Worm (Caenorhabditis elegans): ENCODE measurements around the gene ZK180.8.

DNA sequence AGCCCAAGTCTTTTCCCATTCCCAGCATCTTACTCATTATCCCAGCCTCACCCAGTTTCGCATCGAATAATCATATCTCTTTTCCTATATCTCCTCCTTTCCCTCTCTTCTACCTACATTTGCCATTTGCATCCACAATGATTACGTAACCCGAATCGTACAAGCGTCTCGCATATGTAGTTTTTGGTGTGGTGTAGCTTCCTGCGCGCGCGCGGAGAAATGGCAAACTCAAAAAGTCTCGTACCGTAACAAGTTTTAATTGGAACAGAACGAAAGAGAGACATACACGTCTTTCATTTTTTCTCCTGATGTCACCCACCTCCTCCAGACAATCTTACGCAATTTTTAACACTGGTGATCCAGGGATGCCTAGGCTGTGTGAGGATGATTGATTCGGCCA, 14.5 kb upstream of the ZK180.8 start:
- TF ChIP-seq ztf-3 (GFP tag; optimal IDR thresholded peaks at IDR 0.05), result no peak
- TF ChIP-seq egl-18 (GFP tag; IDR thresholded peaks at IDR 0.05), result no peak
- TF ChIP-seq rec-8 (tag; optimal IDR thresholded peaks at IDR 0.05), result no peak
- TF ChIP-seq C17E4.6 (GFP tag; IDR thresholded peaks at IDR 0.05), result no peak
- no peak for TF ChIP-seq T26A5.8 (tag; optimal IDR thresholded peaks at IDR 0.05)
- TF ChIP-seq attf-3 (GFP tag; conservative IDR thresholded peaks at IDR 0.05), result no peak
- no peak for TF ChIP-seq Y79H2A.3 (GFP tag; conservative IDR thresholded peaks at IDR 0.05)
- no peak for TF ChIP-seq Y53F4B.3 (GFP tag; IDR thresholded peaks at IDR 0.05)

Data from whole organism, young adult.